Worm (Caenorhabditis elegans): ENCODE results near the gene Y9C12A.1.

Gene Y9C12A.1

ce11 chrX:636893-637292 is 45.7 kb downstream of the Y9C12A.1 start, which contains the start of gene pha-2:
pha-2 (minus strand) TSS chrX:636993.
- TF ChIP-seq flt-1 (GFP tag; IDR thresholded peaks at IDR 0.05): no peak
- TF ChIP-seq tbx-37 (GFP tag; conservative IDR thresholded peaks at IDR 0.05): no peak
- no peak for TF ChIP-seq hnd-1 (tag; optimal IDR thresholded peaks at IDR 0.05)
- no peak for TF ChIP-seq B0310.2 (tag; optimal IDR thresholded peaks at IDR 0.05)
- no peak for TF ChIP-seq pes-1 (GFP tag; IDR thresholded peaks at IDR 0.05)
- TF ChIP-seq ama-1 (optimal IDR thresholded peaks at IDR 0.05): no peak
- TF ChIP-seq scrt-1 (GFP tag; IDR thresholded peaks at IDR 0.05): no peak
- TF ChIP-seq hmbx-1 (tag; optimal IDR thresholded peaks at IDR 0.05): no peak
- no peak for TF ChIP-seq sea-1 (GFP tag; conservative IDR thresholded peaks at IDR 0.05)
- TF ChIP-seq hmg-4 (GFP tag; optimal IDR thresholded peaks at IDR 0.05): no peak
- TF ChIP-seq ets-7 (tag; optimal IDR thresholded peaks at IDR 0.05): no peak
- no peak for TF ChIP-seq ceh-36 (tag; optimal IDR thresholded peaks at IDR 0.05)
